Worm (Caenorhabditis elegans): ENCODE data around the gene pgp-4.
A peak's percentile ranks its signal among the peaks of the same experiment; 100 is the strongest.

The pgp-4 gene

DNA sequence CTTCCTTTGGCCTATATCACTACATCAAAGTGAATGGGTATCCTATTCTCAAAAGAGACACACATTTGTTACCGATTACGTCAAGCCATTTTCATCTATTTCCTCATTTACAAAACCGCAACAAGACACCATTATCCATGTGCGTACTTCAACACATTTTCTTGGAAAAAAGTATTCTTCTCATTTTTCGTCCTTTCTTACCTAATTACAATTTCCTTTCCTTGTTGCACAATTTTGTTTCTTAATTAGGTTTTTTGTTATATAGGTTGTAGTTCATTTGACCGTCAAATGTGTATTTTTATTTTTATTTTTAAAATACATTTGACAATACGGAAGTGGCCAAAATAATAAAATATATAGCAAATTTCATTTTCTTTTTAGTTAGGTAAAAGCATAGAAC lies 25.7 kb downstream of the pgp-4 start:
- TF ChIP-seq lin-13 (tag; optimal IDR thresholded peaks at IDR 0.05) = no peak
- TF ChIP-seq ceh-43 (GFP tag; optimal IDR thresholded peaks at IDR 0.05) = no peak
- TF ChIP-seq ces-1 (GFP tag; optimal IDR thresholded peaks at IDR 0.05) = peak; percentile 38

- TF ChIP-seq sptf-1 (tag; optimal IDR thresholded peaks at IDR 0.05) = no peak
- no peak for TF ChIP-seq nhr-28 (tag; optimal IDR thresholded peaks at IDR 0.05)
- peak; percentile 83 for TF ChIP-seq ham-2 (GFP tag; optimal IDR thresholded peaks at IDR 0.05)
- TF ChIP-seq ces-1 (GFP tag; optimal IDR thresholded peaks at IDR 0.05) = peak; percentile 46
- TF ChIP-seq mep-1 (tag; optimal IDR thresholded peaks at IDR 0.05) = peak; percentile 24
- TF ChIP-seq ceh-39 (tag; optimal IDR thresholded peaks at IDR 0.05) = no peak
- TF ChIP-seq cnd-1 (tag; optimal IDR thresholded peaks at IDR 0.05) = peak; percentile 53
These were observed 27.2 kb downstream of the pgp-4 start, which contains the start of the genes F08B12.11 and prmn-1 for ce11 chrX:11384534-11385441. F08B12.11 (plus strand) TSS chrX:11385054. prmn-1 (plus strand) TSS chrX:11385084.

ce11 chrX:11385916-11386315 lies 28.3 kb downstream of the pgp-4 start:
- TF ChIP-seq mab-5 (tag; optimal IDR thresholded peaks at IDR 0.05) (no peak), nhr-28 (tag; optimal IDR thresholded peaks at IDR 0.05) (no peak)

DNA sequence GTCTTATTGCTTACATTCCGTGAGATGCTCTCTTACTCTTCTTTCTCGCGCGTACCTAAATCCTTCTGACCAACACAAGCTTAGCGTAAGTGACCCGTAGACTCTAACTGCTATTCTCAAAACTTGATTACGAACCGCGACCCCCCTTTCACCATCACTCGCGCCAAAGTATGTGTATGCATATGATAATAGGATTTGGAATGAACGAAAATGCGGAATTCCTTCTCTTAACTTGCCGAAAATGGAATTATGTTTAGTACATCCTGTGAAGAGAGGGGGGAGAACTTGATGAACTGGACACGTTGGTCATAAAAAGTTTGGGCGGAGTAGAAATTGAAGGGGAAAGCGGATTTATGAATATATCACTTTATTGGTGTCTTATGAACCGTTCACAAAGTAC lies 29.3 kb downstream of the pgp-4 start:
- TF ChIP-seq ces-1 (GFP tag; optimal IDR thresholded peaks at IDR 0.05) (peak; percentile 99), mab-5 (tag; optimal IDR thresholded peaks at IDR 0.05) (no peak), ztf-11 (tag; optimal IDR thresholded peaks at IDR 0.05) (no peak), drap-1 (GFP tag; optimal IDR thresholded peaks at IDR 0.05) (no peak)

- TF ChIP-seq ces-1 (GFP tag; optimal IDR thresholded peaks at IDR 0.05) (peak; percentile 43), drap-1 (GFP tag; optimal IDR thresholded peaks at IDR 0.05) (no peak)
These were observed 30.2 kb downstream of the pgp-4 start for ce11 chrX:11387723-11388330.

DNA sequence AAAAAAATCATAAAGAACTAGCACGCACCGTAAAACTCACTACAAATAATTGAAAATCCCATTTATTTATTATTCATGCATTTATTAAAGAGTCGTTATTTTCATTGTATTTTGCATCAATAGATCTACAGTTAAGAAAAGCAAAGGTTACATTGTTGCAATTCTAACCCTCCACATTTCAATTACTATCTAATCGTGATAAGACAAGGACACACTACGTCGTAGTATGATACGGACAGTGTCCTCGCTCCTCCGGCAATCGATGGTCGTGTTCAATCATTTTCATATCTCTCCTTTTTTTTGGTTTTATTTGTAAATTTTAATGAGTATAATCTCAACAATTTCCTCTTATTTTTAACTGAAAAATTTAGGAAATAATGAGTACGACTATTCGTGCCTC lies 35.3 kb downstream of the pgp-4 start, which contains the start of gene prx-12:
TSS of gene prx-12 (plus strand) at position 371 of the 400 bp plus-strand sequence.
- no peak for TF ChIP-seq mep-1 (tag; optimal IDR thresholded peaks at IDR 0.05)
- no peak for TF ChIP-seq hlh-1 (tag; optimal IDR thresholded peaks at IDR 0.05)
- no peak for TF ChIP-seq ztf-11 (tag; optimal IDR thresholded peaks at IDR 0.05)
- TF ChIP-seq ham-2 (GFP tag; optimal IDR thresholded peaks at IDR 0.05) = no peak
- TF ChIP-seq nhr-28 (tag; optimal IDR thresholded peaks at IDR 0.05) = no peak
- TF ChIP-seq ceh-43 (GFP tag; optimal IDR thresholded peaks at IDR 0.05) = no peak
- no peak for TF ChIP-seq nhr-76 (tag; optimal IDR thresholded peaks at IDR 0.05)
- TF ChIP-seq unc-62 (GFP tag; optimal IDR thresholded peaks at IDR 0.05) = no peak
- TF ChIP-seq cnd-1 (tag; optimal IDR thresholded peaks at IDR 0.05) = no peak

ce11 chrX:11400467-11401184 lies 43.0 kb downstream of the pgp-4 start:
- TF ChIP-seq elt-1 (tag; optimal IDR thresholded peaks at IDR 0.05; ENCODE audit: borderline replicate concordance, insufficient read depth) = no peak
- no peak for TF ChIP-seq M03D4.4 (tag; optimal IDR thresholded peaks at IDR 0.05)
- TF ChIP-seq snpc-4 (tag; optimal IDR thresholded peaks at IDR 0.05) = no peak
- no peak for TF ChIP-seq lsy-2 (tag; optimal IDR thresholded peaks at IDR 0.05)
- no peak for TF ChIP-seq drap-1 (GFP tag; optimal IDR thresholded peaks at IDR 0.05)

ce11 chrX:11405908-11406307 lies 48.3 kb downstream of the pgp-4 start, which contains the start of gene slo-2:
slo-2 (minus strand) TSS chrX:11405931.
- TF ChIP-seq unc-62 (GFP tag; optimal IDR thresholded peaks at IDR 0.05) = no peak
- peak; percentile 89 for TF ChIP-seq ces-1 (GFP tag; optimal IDR thresholded peaks at IDR 0.05)

All from whole organism, mixed stage, embryonic.